Fruit fly (Drosophila melanogaster): ENCODE measurements around the gene eIF2D.

The eIF2D gene

DNA sequence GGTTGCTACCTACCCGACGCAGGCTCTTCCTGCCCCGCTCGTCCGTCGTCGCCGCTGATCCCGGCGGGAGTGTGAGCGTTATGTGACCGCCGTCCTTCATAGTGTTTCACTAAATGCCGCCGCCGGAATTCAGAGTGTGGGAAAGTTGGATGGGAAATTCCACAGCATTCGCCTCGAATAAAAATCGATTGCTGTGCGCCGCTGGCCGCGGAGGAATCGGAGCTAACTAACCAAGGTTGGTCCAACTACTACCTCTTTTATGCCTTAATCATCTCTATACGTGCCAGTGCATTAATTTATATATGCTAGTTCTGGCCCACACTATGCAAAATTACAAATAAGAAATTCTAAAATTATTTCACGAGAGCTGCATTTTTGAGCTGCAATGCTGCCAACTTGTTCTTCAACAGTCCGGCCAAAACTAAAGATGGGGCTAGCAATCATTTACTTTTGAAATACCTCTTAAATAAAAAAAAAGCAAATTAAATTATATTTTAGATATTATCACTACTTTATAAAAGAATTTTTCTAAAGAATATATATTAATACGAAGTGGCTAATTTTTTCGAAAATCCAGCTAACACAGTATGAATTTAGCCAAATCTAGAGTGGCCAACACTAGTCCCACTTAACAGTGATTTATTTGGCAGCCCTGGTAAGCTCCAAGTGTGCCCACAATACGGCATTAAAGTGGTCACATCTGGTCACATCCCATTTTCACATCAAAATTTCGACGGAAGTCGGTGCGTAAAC, 39.0 kb downstream of the eIF2D start, which contains the start of the genes alpha-Man-Ib and Pdhb (continued):
- TF ChIP-seq wor (GFP tag; IDR thresholded peaks at IDR 0.05) (no peak), CG15269 (tag; optimal IDR thresholded peaks at IDR 0.05) (no peak), nom (GFP tag; optimal IDR thresholded peaks at IDR 0.05) (peak; percentile 45), schlank (tag; optimal IDR thresholded peaks at IDR 0.05) (peak; percentile 35), CG5245 (GFP tag; optimal IDR thresholded peaks at IDR 0.05) (peak; percentile 31), CG14965 (GFP tag; optimal IDR thresholded peaks at IDR 0.05; ENCODE audit: borderline replicate concordance) (no peak), Ssrp (tag; optimal IDR thresholded peaks at IDR 0.05) (peak; percentile 81), sna (GFP tag; IDR thresholded peaks at IDR 0.05; ENCODE audit: partially characterized antibody) (no peak), bowl (GFP tag; IDR thresholded peaks at IDR 0.05) (no peak), Sry-β (GFP tag; optimal IDR thresholded peaks at IDR 0.05) (peak; percentile 94), CG18476 (GFP tag; optimal IDR thresholded peaks at IDR 0.05) (peak; percentile 8), Dad (GFP tag; optimal IDR thresholded peaks at IDR 0.05) (peak; percentile 25), CG9932 (GFP tag; IDR thresholded peaks at IDR 0.05) (peak; percentile 93), en (GFP tag; optimal IDR thresholded peaks at IDR 0.05) (no peak), GATAe (GFP tag; conservative IDR thresholded peaks at IDR 0.05) (peak; percentile 38; the same call in 1 of the 2 replicates), toy (GFP tag; IDR thresholded peaks at IDR 0.05) (no peak), Usf (GFP tag; optimal IDR thresholded peaks at IDR 0.05) (peak; percentile 63), Stat92E (GFP tag; optimal IDR thresholded peaks at IDR 0.05) (peak in 1 of 3 experiments; percentile 11), CG12219 (GFP tag; optimal IDR thresholded peaks at IDR 0.05) (peak; percentile 6), CG31388 (GFP tag; optimal IDR thresholded peaks at IDR 0.05) (peak; percentile 25), btn (GFP tag; optimal IDR thresholded peaks at IDR 0.05) (no peak), TFAM (GFP tag; optimal IDR thresholded peaks at IDR 0.05) (no peak), scrt (GFP tag; optimal IDR thresholded peaks at IDR 0.05) (peak; percentile 57), CG2678 (tag; optimal IDR thresholded peaks at IDR 0.05) (peak; percentile 84), CG11456 (GFP tag; IDR thresholded peaks at IDR 0.05) (peak; percentile 90), CG3065 (GFP tag; optimal IDR thresholded peaks at IDR 0.05) (peak; percentile 56), CG14441 (GFP tag; IDR thresholded peaks at IDR 0.05) (peak; percentile 73), fd3F (GFP tag; optimal IDR thresholded peaks at IDR 0.05) (peak; percentile 75), CG4707 (GFP tag; optimal IDR thresholded peaks at IDR 0.05) (no peak), CG34376 (GFP tag; optimal IDR thresholded peaks at IDR 0.05) (no peak), Dfd (GFP tag; optimal IDR thresholded peaks at IDR 0.05) (no peak), gcm2 (GFP tag; optimal IDR thresholded peaks at IDR 0.05) (no peak), Hmr (GFP tag; optimal IDR thresholded peaks at IDR 0.05) (peak; percentile 80), CG9817 (tag; optimal IDR thresholded peaks at IDR 0.05) (peak; percentile 91), Doc3 (GFP tag; IDR thresholded peaks at IDR 0.05; ENCODE audit: partially characterized antibody) (0 out of 3 replicates have a peak, but pooled peaks have one; percentile 15), salm (tag; optimal IDR thresholded peaks at IDR 0.05) (peak; percentile 48), Hr3 (GFP tag; optimal IDR thresholded peaks at IDR 0.05) (peak; percentile 89), CG6765 (GFP tag; optimal IDR thresholded peaks at IDR 0.05) (peak; percentile 24), Sox100B (GFP tag; optimal IDR thresholded peaks at IDR 0.05) (no peak), odd (GFP tag; optimal IDR thresholded peaks at IDR 0.05) (no peak), CG18619 (GFP tag; optimal IDR thresholded peaks at IDR 0.05) (peak; percentile 71), ase (GFP tag; IDR thresholded peaks at IDR 0.05) (peak; percentile 74), gsb (GFP tag; IDR thresholded peaks at IDR 0.05) (no peak), mld (GFP tag; IDR thresholded peaks at IDR 0.05; ENCODE audit: partially characterized antibody) (no peak), CG16779 (GFP tag; IDR thresholded peaks at IDR 0.05) (peak; percentile 64; the same call in 1 of the 2 replicates), dpn (GFP tag; optimal IDR thresholded peaks at IDR 0.05) (peak; percentile 30 to 82), fd64A (GFP tag; optimal IDR thresholded peaks at IDR 0.05) (no peak), CG13775 (GFP tag; optimal IDR thresholded peaks at IDR 0.05) (peak; percentile 89)

Data from whole organism, embryonic.